Fruit fly (Drosophila melanogaster): ENCODE measurements around the gene heca.

Gene heca

dm6 chr3R:30334359-30334954 lies 56.7 kb downstream of the heca start:
- no peak for TF ChIP-seq ttk (optimal IDR thresholded peaks at IDR 0.05)
- TF ChIP-seq h (optimal IDR thresholded peaks at IDR 0.05), result no peak
- no peak for TF ChIP-seq insv (optimal IDR thresholded peaks at IDR 0.05)
- TF ChIP-seq psq (optimal IDR thresholded peaks at IDR 0.05), result no peak
- TF ChIP-seq Myc (optimal IDR thresholded peaks at IDR 0.05), result no peak

DNA sequence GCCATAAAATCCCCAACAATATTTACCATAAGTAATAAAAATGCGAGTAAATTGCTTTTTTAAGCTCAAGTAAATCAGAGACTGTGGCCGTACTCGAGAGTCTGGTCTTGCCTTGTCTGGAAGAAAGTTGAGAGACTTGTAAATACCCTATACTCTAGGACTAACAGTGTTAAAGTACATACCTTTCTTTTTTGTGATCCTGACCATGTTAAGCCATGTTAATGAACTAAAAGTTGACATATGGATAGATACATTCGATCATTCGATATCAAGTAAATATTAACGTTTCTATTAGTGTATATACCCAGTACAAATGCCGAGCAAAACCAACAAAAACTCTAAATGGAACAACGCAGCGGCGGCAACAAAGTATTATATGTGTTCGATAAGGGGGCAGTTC lies 58.4 kb downstream of the heca start:
- TF ChIP-seq h (optimal IDR thresholded peaks at IDR 0.05) (no peak), ttk (optimal IDR thresholded peaks at IDR 0.05) (no peak), insv (optimal IDR thresholded peaks at IDR 0.05) (no peak), Myc (optimal IDR thresholded peaks at IDR 0.05) (no peak), Sin3A (optimal IDR thresholded peaks at IDR 0.05) (no peak), psq (optimal IDR thresholded peaks at IDR 0.05) (no peak)

- no peak for TF ChIP-seq insv (optimal IDR thresholded peaks at IDR 0.05)
- no peak for TF ChIP-seq psq (optimal IDR thresholded peaks at IDR 0.05)
These were observed 59.7 kb downstream of the heca start for dm6 chr3R:30337448-30337847.

DNA sequence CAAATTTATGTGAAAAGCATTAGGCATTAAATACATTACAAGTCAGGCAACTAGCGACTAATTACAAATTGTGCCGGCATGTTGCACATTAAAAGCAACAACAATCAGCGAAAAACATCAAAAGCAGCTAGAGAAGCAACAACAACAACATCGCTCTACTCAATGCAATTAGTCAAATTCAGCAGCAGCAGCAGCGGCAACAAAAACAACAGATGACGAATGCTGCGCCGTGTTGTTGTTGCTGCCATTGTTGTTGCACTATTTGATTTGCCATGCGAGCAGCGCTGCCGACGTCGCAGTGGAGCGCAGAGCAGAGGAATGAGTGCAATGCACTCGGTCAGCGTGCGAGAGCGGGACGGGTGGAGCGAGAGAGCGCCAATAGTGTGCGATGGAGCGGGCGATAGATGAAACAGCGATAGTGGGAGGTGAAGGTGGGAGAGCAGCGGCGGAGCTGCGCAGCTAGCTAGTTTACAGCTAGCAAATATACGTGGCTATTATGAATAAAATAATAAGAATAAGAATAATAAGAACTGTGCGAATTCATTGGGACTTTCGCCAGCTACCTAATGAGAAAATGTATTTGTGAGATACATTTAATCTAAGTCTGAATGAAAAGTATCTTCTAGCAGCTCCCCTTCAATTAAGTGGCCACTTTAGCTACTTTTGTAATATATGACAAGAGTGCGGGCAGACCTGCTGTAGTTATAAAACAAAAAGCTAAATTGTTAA lies 60.4 kb downstream of the heca start:
- TF ChIP-seq h (optimal IDR thresholded peaks at IDR 0.05) (no peak), Sin3A (optimal IDR thresholded peaks at IDR 0.05) (no peak), psq (optimal IDR thresholded peaks at IDR 0.05) (no peak), ttk (optimal IDR thresholded peaks at IDR 0.05) (no peak), insv (optimal IDR thresholded peaks at IDR 0.05) (no peak), Myc (optimal IDR thresholded peaks at IDR 0.05) (no peak)

dm6 chr3R:30338648-30339038 lies 60.9 kb downstream of the heca start:
- no peak for TF ChIP-seq insv (optimal IDR thresholded peaks at IDR 0.05)
- TF ChIP-seq Myc (optimal IDR thresholded peaks at IDR 0.05), result no peak
- TF ChIP-seq ttk (optimal IDR thresholded peaks at IDR 0.05), result no peak
- TF ChIP-seq Sin3A (optimal IDR thresholded peaks at IDR 0.05), result no peak
- no peak for TF ChIP-seq h (optimal IDR thresholded peaks at IDR 0.05)
- no peak for TF ChIP-seq psq (optimal IDR thresholded peaks at IDR 0.05)

- no peak for TF ChIP-seq Myc (optimal IDR thresholded peaks at IDR 0.05)
- TF ChIP-seq Sin3A (optimal IDR thresholded peaks at IDR 0.05), result no peak
- no peak for TF ChIP-seq insv (optimal IDR thresholded peaks at IDR 0.05)
- no peak for TF ChIP-seq ttk (optimal IDR thresholded peaks at IDR 0.05)
- TF ChIP-seq psq (optimal IDR thresholded peaks at IDR 0.05), result no peak
- TF ChIP-seq h (optimal IDR thresholded peaks at IDR 0.05), result no peak
These were observed 65.3 kb downstream of the heca start for dm6 chr3R:30343048-30343447.

DNA sequence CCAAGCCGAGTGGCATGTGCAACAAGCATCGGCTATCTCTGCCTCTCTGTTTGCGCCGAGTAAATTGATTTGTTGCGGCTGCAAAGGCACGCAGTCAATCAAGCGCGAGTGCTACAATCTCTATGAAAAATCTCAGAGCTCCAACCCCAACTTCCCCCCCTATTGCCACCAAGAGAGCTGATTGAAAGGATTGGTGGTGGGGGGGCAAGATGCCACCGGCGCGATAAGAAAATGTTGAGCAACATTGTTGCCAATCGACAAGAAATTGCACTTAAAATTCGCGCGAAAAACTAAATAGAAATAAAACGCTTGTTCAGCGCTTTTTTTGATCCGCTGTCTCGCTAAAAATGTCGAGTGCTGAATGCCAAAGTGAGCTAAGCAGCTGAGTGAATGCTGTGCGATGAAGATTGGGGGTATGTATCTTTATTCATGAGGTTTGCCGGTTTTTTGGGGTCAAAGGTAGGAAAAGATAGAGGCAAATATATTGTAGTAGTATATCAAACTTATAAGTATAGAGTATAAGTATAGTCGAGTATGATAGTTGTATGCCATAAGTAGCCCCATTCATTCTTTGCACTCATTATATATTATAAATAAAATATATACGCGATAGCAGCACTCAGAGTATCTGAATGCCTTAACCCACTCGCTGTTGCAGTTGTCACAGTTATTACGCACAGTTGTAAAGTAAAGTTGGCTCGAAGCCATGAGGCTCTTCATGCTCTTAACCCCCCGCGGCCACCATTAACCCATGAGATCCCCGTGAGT lies 65.9 kb downstream of the heca start:
- no peak for TF ChIP-seq psq (optimal IDR thresholded peaks at IDR 0.05)
- TF ChIP-seq Myc (optimal IDR thresholded peaks at IDR 0.05), result no peak
- no peak for TF ChIP-seq Sin3A (optimal IDR thresholded peaks at IDR 0.05)
- no peak for TF ChIP-seq ttk (optimal IDR thresholded peaks at IDR 0.05)
- TF ChIP-seq insv (optimal IDR thresholded peaks at IDR 0.05), result no peak
- no peak for TF ChIP-seq h (optimal IDR thresholded peaks at IDR 0.05)

- TF ChIP-seq insv (optimal IDR thresholded peaks at IDR 0.05) (no peak), Sin3A (optimal IDR thresholded peaks at IDR 0.05) (no peak), Myc (optimal IDR thresholded peaks at IDR 0.05) (no peak), psq (optimal IDR thresholded peaks at IDR 0.05) (no peak), ttk (optimal IDR thresholded peaks at IDR 0.05) (no peak)
These were observed 66.7 kb downstream of the heca start for dm6 chr3R:30344221-30344948.

- TF ChIP-seq psq (optimal IDR thresholded peaks at IDR 0.05) (no peak), insv (optimal IDR thresholded peaks at IDR 0.05) (no peak), Sin3A (optimal IDR thresholded peaks at IDR 0.05) (no peak), Myc (optimal IDR thresholded peaks at IDR 0.05) (no peak), h (optimal IDR thresholded peaks at IDR 0.05) (no peak), ttk (optimal IDR thresholded peaks at IDR 0.05) (no peak)
These were observed 67.7 kb downstream of the heca start for dm6 chr3R:30345466-30345865.

dm6 chr3R:30352654-30353053 lies 74.9 kb downstream of the heca start:
- TF ChIP-seq Sin3A (optimal IDR thresholded peaks at IDR 0.05) (no peak), psq (optimal IDR thresholded peaks at IDR 0.05) (no peak), Myc (optimal IDR thresholded peaks at IDR 0.05) (no peak), ttk (optimal IDR thresholded peaks at IDR 0.05) (no peak), insv (optimal IDR thresholded peaks at IDR 0.05) (no peak), h (optimal IDR thresholded peaks at IDR 0.05) (no peak)

DNA sequence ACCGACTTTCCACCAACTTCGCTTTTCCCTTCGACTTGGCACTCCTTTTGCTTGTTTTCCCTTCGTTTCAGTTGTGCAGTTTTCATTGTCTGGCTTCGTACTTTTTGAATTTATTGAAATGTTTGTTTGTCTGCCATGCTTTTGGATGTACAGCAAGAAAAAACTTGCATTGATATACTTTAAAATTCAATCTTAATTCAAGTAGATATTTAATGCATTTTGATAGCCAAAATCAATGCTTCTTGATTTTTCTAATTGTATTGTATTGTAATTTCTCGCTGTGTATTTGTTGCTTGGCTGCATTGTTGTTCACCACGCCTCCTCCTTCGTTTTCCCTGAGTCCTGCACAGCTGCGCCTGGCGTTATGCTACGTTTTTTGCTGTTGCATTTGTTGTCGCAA lies 77.0 kb downstream of the heca start:
- TF ChIP-seq Sin3A (optimal IDR thresholded peaks at IDR 0.05), result no peak
- no peak for TF ChIP-seq h (optimal IDR thresholded peaks at IDR 0.05)
- TF ChIP-seq insv (optimal IDR thresholded peaks at IDR 0.05), result no peak
- no peak for TF ChIP-seq ttk (optimal IDR thresholded peaks at IDR 0.05)
- TF ChIP-seq Myc (optimal IDR thresholded peaks at IDR 0.05), result no peak
- no peak for TF ChIP-seq psq (optimal IDR thresholded peaks at IDR 0.05)

DNA sequence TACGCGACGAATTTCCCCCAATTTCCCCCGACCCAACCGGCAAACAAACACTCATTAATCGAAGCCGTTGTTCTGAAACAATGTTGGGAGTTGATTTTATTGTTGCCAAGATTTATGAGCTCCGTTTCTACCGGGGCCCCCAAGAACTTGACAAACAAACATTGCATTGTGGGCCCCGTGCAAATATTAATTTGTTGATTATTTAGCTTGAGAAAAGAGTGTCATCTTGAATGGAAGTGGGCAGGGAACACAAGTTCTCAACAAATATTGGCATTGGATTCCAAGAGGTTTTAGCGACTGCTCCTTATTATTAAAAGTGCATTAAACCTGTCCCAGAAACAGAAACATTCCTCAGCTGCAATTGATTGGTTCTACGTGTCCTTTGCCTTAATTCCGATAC lies 79.3 kb downstream of the heca start:
- TF ChIP-seq Sin3A (optimal IDR thresholded peaks at IDR 0.05), result no peak
- TF ChIP-seq h (optimal IDR thresholded peaks at IDR 0.05), result no peak
- no peak for TF ChIP-seq insv (optimal IDR thresholded peaks at IDR 0.05)
- TF ChIP-seq Myc (optimal IDR thresholded peaks at IDR 0.05), result no peak
- no peak for TF ChIP-seq ttk (optimal IDR thresholded peaks at IDR 0.05)
- no peak for TF ChIP-seq psq (optimal IDR thresholded peaks at IDR 0.05)

All from Kc167 (cell line).